Worm (Caenorhabditis elegans) whole organism, L4 larva: ENCODE measurements around the gene stn-2.

Experiments used
- ZK546.5 ChIP-seq, 2 experiments: sonication (generic microtip); optimal IDR thresholded peaks; 2 replicates each; lab custom pipeline; 2017; ENCODE audit warnings: missing biosample characterization in 2 of 2, missing genetic modification characterization in 2 of 2
- daf-19 ChIP-seq: fragments of 200-800 bp; sonication (Bioruptor generic); conservative IDR thresholded peaks from 2 replicates; pipeline ENCODE4 v1.3.6; 2022; ENCODE audit warnings: missing genetic modification characterization, missing compliant biosample characterization
- dpl-1 ChIP-seq: fragments of 150-350 bp; optimal IDR thresholded peaks from 2 replicates; lab custom pipeline; 2014; ENCODE audit warnings: missing biosample characterization, missing genetic modification reagents, missing genetic modification characterization
- egl-27 ChIP-seq: sonication (generic microtip); optimal IDR thresholded peaks from 3 replicates; lab custom pipeline; 2017; ENCODE audit warnings: missing biosample characterization, missing genetic modification reagents, missing genetic modification characterization
- fkh-10 ChIP-seq: fragments of 150-350 bp; optimal IDR thresholded peaks from 2 replicates; lab custom pipeline; 2014; ENCODE audit warnings: missing biosample characterization, missing genetic modification reagents, missing genetic modification characterization
- lin-13 ChIP-seq: fragments of 150-350 bp; optimal IDR thresholded peaks from 2 replicates; lab custom pipeline; 2014; ENCODE audit warnings: missing biosample characterization, missing genetic modification reagents, missing genetic modification characterization
- lir-3 ChIP-seq: sonication (generic microtip); optimal IDR thresholded peaks from 2 replicates; lab custom pipeline; 2016; ENCODE audit warnings: mild to moderate bottlenecking, missing genetic modification characterization, missing compliant biosample characterization
- mep-1 ChIP-seq: fragments of 150-350 bp; sonication (generic microtip); optimal IDR thresholded peaks from 3 replicates; lab custom pipeline; 2014; ENCODE audit warnings: missing biosample characterization, missing genetic modification characterization
- nhr-41 ChIP-seq: fragments of 200-800 bp; sonication (Bioruptor generic); IDR thresholded peaks from 2 replicates; pipeline ENCODE4 v1.3.6; 2022; ENCODE audit warnings: missing genetic modification reagents, missing genetic modification characterization, missing compliant biosample characterization
- nhr-76 ChIP-seq: fragments of 150-350 bp; optimal IDR thresholded peaks from 2 replicates; lab custom pipeline; 2014; ENCODE audit warnings: missing biosample characterization, missing genetic modification characterization
- sdz-12 ChIP-seq: fragments of 200-800 bp; sonication (Bioruptor generic); optimal IDR thresholded peaks from 2 replicates; lab custom pipeline; 2018; ENCODE audit warnings: mild to moderate bottlenecking, missing genetic modification characterization, missing compliant biosample characterization
- tra-1 ChIP-seq: fragments of 200-800 bp; sonication (Bioruptor generic); IDR thresholded peaks from 2 replicates; pipeline ENCODE4 v1.3.6; 2022; ENCODE audit warnings: missing genetic modification reagents, missing genetic modification characterization, missing compliant biosample characterization
- unc-130 ChIP-seq: sonication (generic microtip); optimal IDR thresholded peaks from 2 replicates; lab custom pipeline; 2016; ENCODE audit warnings: missing genetic modification reagents, missing genetic modification characterization, missing compliant biosample characterization
- unc-39 ChIP-seq: sonication (generic microtip); optimal IDR thresholded peaks from 2 replicates; lab custom pipeline; 2017; ENCODE audit warnings: missing biosample characterization, missing genetic modification characterization

- no peak for TF ChIP-seq tra-1 (GFP tag; lab: Robert Waterston, UW)
- TF ChIP-seq egl-27 (tag; lab: Kevin White, UChicago) = no peak
- no peak for TF ChIP-seq mep-1 (tag; lab: Kevin White, UChicago)
- no peak for TF ChIP-seq unc-130 (GFP tag; lab: Kevin White, UChicago)
- no peak for TF ChIP-seq ZK546.5 (tag; optimal IDR thresholded peaks at IDR 0.05; lab: Kevin White, UChicago)
- TF ChIP-seq sdz-12 = no peak
- TF ChIP-seq lir-3 (tag; lab: Kevin White, UChicago) = no peak
- TF ChIP-seq unc-39 (tag; lab: Kevin White, UChicago) = no peak
- no peak for TF ChIP-seq daf-19 (GFP tag; lab: Robert Waterston, UW)
- no peak for TF ChIP-seq nhr-76 (tag; lab: Kevin White, UChicago)
- TF ChIP-seq fkh-10 = no peak
- TF ChIP-seq nhr-41 = no peak
- no peak for TF ChIP-seq dpl-1 (GFP tag; lab: Kevin White, UChicago)
- TF ChIP-seq lin-13 (GFP tag; lab: Kevin White, UChicago) = no peak
These were observed 29.0 kb downstream of the stn-2 start for ce11 chrX:7651219-7651958.
